Fruit fly (Drosophila melanogaster): Measurements from ENCODE around the gene Hus1-like.
A peak's percentile ranks its signal among the peaks of the same experiment; 100 is the strongest.

Gene Hus1-like

dm6 chr3R:4775371-4775770, 36.5 kb downstream of the Hus1-like start (continued):
- peak; percentile 81 for TF ChIP-seq CG17802 (tag; optimal IDR thresholded peaks at IDR 0.05)
- no peak for TF ChIP-seq CG8478 (optimal IDR thresholded peaks at IDR 0.05)
- no peak for TF ChIP-seq CG7271 (tag; optimal IDR thresholded peaks at IDR 0.05)
- TF ChIP-seq Aef1 (GFP tag; IDR thresholded peaks at IDR 0.05), result no peak
- TF ChIP-seq Mes4 (GFP tag; optimal IDR thresholded peaks at IDR 0.05), result peak; percentile 27
- no peak for TF ChIP-seq slp2 (GFP tag; optimal IDR thresholded peaks at IDR 0.05)
- TF ChIP-seq lbe (GFP tag; optimal IDR thresholded peaks at IDR 0.05), result no peak
- no peak for TF ChIP-seq eyg (GFP tag; optimal IDR thresholded peaks at IDR 0.05)
- TF ChIP-seq pzg (GFP tag; optimal IDR thresholded peaks at IDR 0.05), result peak; percentile 72
- TF ChIP-seq Fer2 (tag; optimal IDR thresholded peaks at IDR 0.05), result peak; percentile 32
- TF ChIP-seq CG4707 (GFP tag; optimal IDR thresholded peaks at IDR 0.05), result no peak
- TF ChIP-seq grau (tag; optimal IDR thresholded peaks at IDR 0.05), result peak; percentile 46
- no peak for TF ChIP-seq gro (GFP tag; optimal IDR thresholded peaks at IDR 0.05)
- no peak for TF ChIP-seq abd-A (tag; optimal IDR thresholded peaks at IDR 0.05)
- TF ChIP-seq Vsx1 (GFP tag; optimal IDR thresholded peaks at IDR 0.05), result no peak
- TF ChIP-seq phol (tag; optimal IDR thresholded peaks at IDR 0.05), result peak; percentile 65
- TF ChIP-seq CG11085 (GFP tag; IDR thresholded peaks at IDR 0.05), result no peak
- TF ChIP-seq CG1602 (GFP tag; optimal IDR thresholded peaks at IDR 0.05), result peak; percentile 14
- peak; percentile 28 for TF ChIP-seq Ssrp (tag; optimal IDR thresholded peaks at IDR 0.05)
- TF ChIP-seq CG10462 (GFP tag; optimal IDR thresholded peaks at IDR 0.05), result no peak
- TF ChIP-seq Mrtf (GFP tag; IDR thresholded peaks at IDR 0.05), result no peak
- no peak for TF ChIP-seq Jarid2 (GFP tag; optimal IDR thresholded peaks at IDR 0.05)
- no peak for TF ChIP-seq Antp (GFP tag; optimal IDR thresholded peaks at IDR 0.05)
- no peak for TF ChIP-seq Scr (GFP tag; IDR thresholded peaks at IDR 0.05; ENCODE audit: partially characterized antibody)
- no peak for TF ChIP-seq dan (GFP tag; IDR thresholded peaks at IDR 0.05)
- TF ChIP-seq CG4360 (GFP tag; IDR thresholded peaks at IDR 0.05), result no peak
- TF ChIP-seq danr (GFP tag; IDR thresholded peaks at IDR 0.05), result no peak
- no peak for TF ChIP-seq Hand (GFP tag; optimal IDR thresholded peaks at IDR 0.05)
- TF ChIP-seq gsb (GFP tag; IDR thresholded peaks at IDR 0.05), result no peak
- no peak for TF ChIP-seq CG3163 (GFP tag; optimal IDR thresholded peaks at IDR 0.05)
- TF ChIP-seq Dll (GFP tag; IDR thresholded peaks at IDR 0.05; ENCODE audit: partially characterized antibody), result no peak
- TF ChIP-seq rib (GFP tag; IDR thresholded peaks at IDR 0.05), result no peak
- no peak for TF ChIP-seq CG10654 (GFP tag; optimal IDR thresholded peaks at IDR 0.05)
- TF ChIP-seq CG15601 (tag; optimal IDR thresholded peaks at IDR 0.05), result no peak
- no peak for TF ChIP-seq CG16779 (GFP tag; IDR thresholded peaks at IDR 0.05)
- peak; percentile 50 for TF ChIP-seq Myb (GFP tag; optimal IDR thresholded peaks at IDR 0.05)
- no peak for TF ChIP-seq hkb (optimal IDR thresholded peaks at IDR 0.05)
- TF ChIP-seq hkb (GFP tag; IDR thresholded peaks at IDR 0.05), result peak; percentile 54; the same call in 1 of the 2 replicates
- no peak for TF ChIP-seq CG15696 (tag; optimal IDR thresholded peaks at IDR 0.05)
- no peak for TF ChIP-seq z (GFP tag; IDR thresholded peaks at IDR 0.05)
- no peak for TF ChIP-seq Bdp1 (GFP tag; optimal IDR thresholded peaks at IDR 0.05)
- no peak for TF ChIP-seq crp (GFP tag; optimal IDR thresholded peaks at IDR 0.05)
- no peak for TF ChIP-seq hb (GFP tag; IDR thresholded peaks at IDR 0.05; ENCODE audit: partially characterized antibody)
- TF ChIP-seq CG2120 (GFP tag; optimal IDR thresholded peaks at IDR 0.05), result peak; percentile 61
- TF ChIP-seq Pdp1 (GFP tag; optimal IDR thresholded peaks at IDR 0.05), result peak in 1 of 2 experiments; percentile 24
- peak; percentile 27 for TF ChIP-seq HmgD (GFP tag; optimal IDR thresholded peaks at IDR 0.05)
- peak; percentile 40 for TF ChIP-seq BEAF-32 (GFP tag; optimal IDR thresholded peaks at IDR 0.05)
- TF ChIP-seq CG17328 (GFP tag; IDR thresholded peaks at IDR 0.05), result peak; percentile 43
- TF ChIP-seq odd (GFP tag; optimal IDR thresholded peaks at IDR 0.05), result no peak
- no peak for TF ChIP-seq B-H1 (GFP tag; IDR thresholded peaks at IDR 0.05)
- TF ChIP-seq HHEX (GFP tag; optimal IDR thresholded peaks at IDR 0.05), result peak; percentile 25
- TF ChIP-seq CG2116 (GFP tag; optimal IDR thresholded peaks at IDR 0.05), result peak; percentile 35
